Fruit fly (Drosophila melanogaster): Measurements from ENCODE around the gene Elo68beta.

- no peak for TF ChIP-seq Pif1A (GFP tag; optimal IDR thresholded peaks at IDR 0.05)
- no peak for TF ChIP-seq CG12605 (GFP tag; IDR thresholded peaks at IDR 0.05)
- no peak for TF ChIP-seq Snoo (tag; optimal IDR thresholded peaks at IDR 0.05)
- no peak for TF ChIP-seq fd96Ca (GFP tag; IDR thresholded peaks at IDR 0.05)
Observed at dm6 chr3L:11094279-11094678, 7.2 kb downstream of the Elo68beta start.
